Fruit fly (Drosophila melanogaster) S2 (cell line): ENCODE results near the gene CG46525.

Experiments used
- CG8478 ChIP-seq: fragments of >200 bp; optimal IDR thresholded peaks from 2 replicates; lab custom pipeline; 2018
- CTCF ChIP-seq, 2 experiments: fragments of >200 bp; optimal IDR thresholded peaks; 2 replicates each; lab custom pipeline; 2018

The CG46525 gene

DNA sequence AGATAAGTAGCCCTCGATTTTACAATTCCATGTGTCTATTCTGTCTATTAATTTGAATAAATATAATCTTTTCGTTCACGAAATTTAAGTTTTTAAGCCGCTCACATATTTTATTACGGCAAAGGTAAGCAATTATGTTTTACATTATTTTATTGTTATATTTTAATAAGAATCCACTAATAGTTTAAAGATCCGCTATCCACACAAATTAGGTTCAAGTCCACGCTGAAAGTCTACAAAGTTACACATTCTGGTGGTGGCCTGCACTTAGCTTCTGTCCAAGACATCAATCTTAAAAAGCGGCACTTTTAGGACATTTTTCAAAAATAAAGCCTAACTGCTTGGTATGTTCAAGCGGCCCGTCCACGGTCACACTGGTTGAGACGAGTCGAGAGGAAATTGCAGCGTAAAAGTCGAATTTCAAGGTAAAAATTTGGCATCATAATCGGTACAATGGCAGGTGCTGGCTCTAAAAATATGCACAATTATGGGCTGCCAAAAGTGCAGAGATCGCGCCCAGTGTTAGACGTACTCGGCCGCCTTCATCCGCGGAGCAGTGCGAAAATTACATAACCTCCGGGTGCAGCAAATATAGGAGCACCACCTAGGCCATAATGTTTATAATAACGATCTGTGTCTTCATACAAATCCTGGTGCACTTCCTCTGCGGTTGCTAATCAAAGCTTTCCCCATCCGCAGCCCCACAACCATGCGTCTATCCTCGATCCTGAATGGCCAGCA lies at the start of gene CG46525, which contains the start of gene UQCR-Q:
Gene CG46525, plus strand, starts transcription at position 510 of the 741 bp plus-strand sequence.
Gene UQCR-Q, plus strand, starts transcription at position 51 of the 741 bp plus-strand sequence.
- TF ChIP-seq CTCF (optimal IDR thresholded peaks at IDR 0.05; lab: Kevin White, UChicago) (peak; percentile 61 to 71), CG8478 (lab: Kevin White, UChicago) (no peak)

DNA sequence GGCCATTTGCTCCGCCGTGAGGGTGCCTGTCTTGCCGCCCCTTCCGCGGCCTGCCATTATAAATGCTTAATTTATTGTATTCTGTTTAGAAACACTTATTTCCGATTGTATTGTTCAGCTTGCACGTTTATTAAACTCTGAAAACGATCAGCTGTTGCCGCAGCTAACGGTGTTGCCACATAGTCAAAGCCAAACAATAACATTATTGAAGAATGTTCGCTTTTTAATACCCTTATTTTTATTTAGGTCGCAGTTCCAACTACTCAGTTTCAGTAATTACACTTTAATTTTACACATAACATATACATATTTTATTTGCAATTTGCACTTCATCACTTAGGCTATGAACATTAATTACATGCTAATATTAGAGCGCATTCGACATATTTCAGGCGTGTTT lies 48.0 kb upstream of the CG46525 start, which contains the start of gene Polr3G:
Gene Polr3G, minus strand, starts transcription at position 118 of the 400 bp plus-strand sequence.
- TF ChIP-seq CG8478 (lab: Kevin White, UChicago) = no peak
- TF ChIP-seq CTCF (optimal IDR thresholded peaks at IDR 0.05; lab: Kevin White, UChicago) = no peak

DNA sequence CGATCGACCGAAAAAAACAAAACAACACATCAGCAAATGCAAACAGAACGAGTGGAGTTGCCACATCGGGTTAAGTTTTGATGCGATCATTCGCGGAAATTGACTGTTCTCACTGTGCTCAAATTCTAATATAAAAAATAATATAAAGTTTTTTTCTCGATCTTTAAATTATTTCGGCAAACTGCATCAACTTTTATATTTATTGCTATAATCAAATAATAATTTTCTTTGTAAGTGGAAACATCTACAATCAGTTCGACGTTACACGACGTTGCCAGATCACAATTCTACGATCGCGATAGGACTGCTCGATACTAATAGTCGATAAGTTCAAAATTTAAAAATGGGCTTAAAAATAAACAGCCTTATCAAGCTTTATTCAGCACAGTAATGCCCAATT lies 46.2 kb upstream of the CG46525 start, which contains the start of gene Gorab:
Gene Gorab, minus strand, starts transcription at position 58 of the 400 bp plus-strand sequence.
- TF ChIP-seq CTCF (optimal IDR thresholded peaks at IDR 0.05; lab: Kevin White, UChicago) = no peak
- TF ChIP-seq CG8478 (lab: Kevin White, UChicago) = no peak

DNA sequence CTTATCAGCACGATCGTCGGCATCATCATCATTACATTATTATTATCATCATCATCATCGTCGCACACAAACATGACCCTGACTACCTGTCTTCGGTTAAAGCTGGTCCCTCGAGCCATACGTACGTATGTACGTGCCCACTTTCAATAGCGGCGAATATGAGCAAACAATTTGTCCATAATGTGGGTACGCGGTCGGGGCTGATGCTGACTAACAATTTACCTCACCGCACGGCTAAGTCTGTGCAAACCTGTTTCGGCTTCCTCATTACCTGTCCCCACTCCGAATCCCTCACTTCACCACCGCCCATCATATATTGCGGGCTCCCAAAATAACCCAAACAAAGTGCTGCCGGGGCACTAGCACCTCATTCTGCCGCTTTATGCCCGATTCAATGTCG lies 44.6 kb upstream of the CG46525 start:
- TF ChIP-seq CTCF (optimal IDR thresholded peaks at IDR 0.05; lab: Kevin White, UChicago) = no peak
- TF ChIP-seq CG8478 (lab: Kevin White, UChicago) = no peak

DNA sequence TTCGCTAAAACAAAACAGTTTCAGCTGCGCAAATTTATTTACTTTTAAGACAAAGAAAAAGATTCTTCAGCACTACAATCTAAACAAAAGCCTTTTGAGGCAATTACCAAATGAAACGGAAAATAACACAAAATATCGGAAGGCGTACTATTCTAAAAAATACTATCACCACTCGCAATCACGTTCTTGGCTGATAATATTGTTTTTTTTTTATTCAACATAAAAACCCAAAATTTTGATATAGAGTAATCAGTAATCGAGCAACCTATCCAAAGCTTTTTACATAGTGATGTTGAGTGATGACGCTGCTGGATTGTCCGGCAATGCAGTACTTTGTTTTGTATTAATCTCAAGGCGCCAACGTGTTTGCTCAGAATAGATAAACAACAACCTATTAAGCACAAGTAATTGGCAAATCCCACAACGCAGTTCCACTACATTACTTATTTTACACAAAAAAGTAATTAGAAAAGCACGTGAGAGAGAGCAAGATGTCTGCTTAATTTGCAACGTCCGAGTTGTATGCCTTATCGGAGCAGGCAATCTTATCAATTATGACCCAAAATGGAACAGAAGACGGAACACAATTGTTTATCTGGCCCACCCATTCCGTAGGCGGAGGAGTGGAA lies 43.9 kb upstream of the CG46525 start:
- no peak for TF ChIP-seq CTCF (optimal IDR thresholded peaks at IDR 0.05; lab: Kevin White, UChicago)
- TF ChIP-seq CG8478 (lab: Kevin White, UChicago) = no peak

DNA sequence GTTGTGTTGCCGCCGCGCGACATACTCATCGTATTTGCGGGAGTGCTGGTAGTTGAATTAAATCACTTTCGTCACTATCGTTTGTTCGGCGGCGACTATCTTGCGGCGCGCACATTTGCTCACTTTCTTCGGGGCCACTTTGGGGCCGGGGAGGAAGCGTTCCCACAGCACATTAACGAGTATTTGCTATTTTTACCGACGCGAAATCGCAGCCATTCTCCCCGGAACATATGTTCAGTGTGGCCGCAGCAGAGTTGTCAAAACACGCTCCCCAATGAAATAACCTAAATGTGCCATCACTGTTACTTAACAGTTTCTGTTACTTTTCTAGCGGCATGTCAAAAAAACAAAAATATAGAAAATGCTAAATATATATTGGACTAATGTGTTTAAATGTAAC lies 42.1 kb upstream of the CG46525 start, which contains the start of gene frc:
Gene frc, minus strand, starts transcription at position 244 of the 400 bp plus-strand sequence.
- TF ChIP-seq CTCF (optimal IDR thresholded peaks at IDR 0.05; lab: Kevin White, UChicago) (no peak), CG8478 (lab: Kevin White, UChicago) (no peak)

DNA sequence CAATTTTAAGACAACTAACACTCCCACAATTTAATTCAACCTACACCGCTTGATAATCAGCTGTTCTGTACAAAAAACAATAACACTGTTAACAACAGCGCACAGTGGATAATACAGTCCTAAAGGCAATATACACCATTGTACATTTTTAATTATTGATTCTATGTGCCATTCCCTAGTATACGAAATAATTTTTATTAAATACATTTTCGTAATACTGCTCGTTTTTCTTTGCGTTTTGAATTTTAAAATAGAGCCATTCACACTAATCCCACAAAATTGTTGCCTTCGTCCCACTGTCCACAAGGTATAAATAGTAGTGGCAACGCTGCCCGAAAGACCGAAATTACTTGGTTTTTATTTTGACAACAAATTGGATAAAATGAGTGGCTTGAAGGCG lies 41.5 kb upstream of the CG46525 start, which contains the start of the genes Coq4 and CG32176:
Gene Coq4, minus strand, starts transcription at position 67 of the 400 bp plus-strand sequence.
Gene CG32176, plus strand, starts transcription at position 314 of the 400 bp plus-strand sequence.
- TF ChIP-seq CTCF (optimal IDR thresholded peaks at IDR 0.05; lab: Kevin White, UChicago) (no peak), CG8478 (lab: Kevin White, UChicago) (no peak)

DNA sequence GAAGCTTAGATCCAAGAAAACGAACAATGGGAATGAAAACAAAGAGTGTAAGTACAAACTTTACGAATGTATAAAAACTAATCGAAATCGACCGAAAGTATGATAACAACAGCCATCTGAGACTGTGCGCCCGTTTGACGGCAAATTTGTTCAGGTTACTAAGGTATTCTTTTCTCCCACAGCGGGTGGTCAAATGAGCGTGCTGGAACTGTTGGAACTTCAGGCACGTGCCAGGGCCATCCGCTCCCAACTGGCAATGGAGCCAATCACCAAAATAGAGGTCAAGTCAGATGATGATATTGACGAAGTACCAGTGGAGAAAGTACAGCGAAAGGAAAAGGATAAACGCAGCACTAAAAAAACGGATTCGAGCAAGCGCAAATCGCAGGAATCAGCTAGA lies 38.7 kb upstream of the CG46525 start, which contains the start of gene CG12229:
Gene CG12229, minus strand, starts transcription at position 101 of the 400 bp plus-strand sequence.
- TF ChIP-seq CTCF (optimal IDR thresholded peaks at IDR 0.05; lab: Kevin White, UChicago) = no peak
- TF ChIP-seq CG8478 (lab: Kevin White, UChicago) = no peak

DNA sequence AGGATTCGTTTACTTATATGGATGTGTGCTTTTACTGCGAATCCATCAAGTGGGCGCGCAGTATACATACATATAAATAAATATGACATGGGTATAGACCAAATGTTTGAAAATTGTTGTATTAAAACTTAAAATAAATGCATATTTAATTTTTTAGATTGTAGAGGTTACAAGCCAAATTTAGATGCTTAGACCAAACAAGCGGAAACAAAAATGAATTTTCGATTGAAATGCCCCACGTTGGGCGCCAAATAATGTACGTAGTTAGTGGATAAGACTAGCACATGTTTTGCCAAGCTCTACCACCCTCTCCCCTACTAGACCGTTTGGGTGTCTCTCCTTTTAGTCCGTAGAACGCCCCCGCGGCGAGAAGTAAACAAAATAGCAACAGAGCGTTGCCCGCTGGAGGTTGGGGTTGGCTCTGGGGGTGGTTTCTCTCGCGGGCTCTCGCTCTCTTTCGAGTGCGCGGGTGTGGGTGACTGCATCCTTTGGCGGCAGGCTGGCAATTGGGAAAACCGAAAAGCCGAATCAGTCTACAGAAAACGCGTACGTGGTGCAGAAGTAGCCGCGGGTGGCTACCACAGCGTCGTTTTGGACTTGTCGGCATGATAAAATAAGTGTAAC lies 36.0 kb upstream of the CG46525 start, which contains the start of gene CG18265:
Gene CG18265, plus strand, starts transcription at position 530 of the 624 bp plus-strand sequence.
- TF ChIP-seq CG8478 (lab: Kevin White, UChicago) (no peak), CTCF (optimal IDR thresholded peaks at IDR 0.05; lab: Kevin White, UChicago) (no peak)

DNA sequence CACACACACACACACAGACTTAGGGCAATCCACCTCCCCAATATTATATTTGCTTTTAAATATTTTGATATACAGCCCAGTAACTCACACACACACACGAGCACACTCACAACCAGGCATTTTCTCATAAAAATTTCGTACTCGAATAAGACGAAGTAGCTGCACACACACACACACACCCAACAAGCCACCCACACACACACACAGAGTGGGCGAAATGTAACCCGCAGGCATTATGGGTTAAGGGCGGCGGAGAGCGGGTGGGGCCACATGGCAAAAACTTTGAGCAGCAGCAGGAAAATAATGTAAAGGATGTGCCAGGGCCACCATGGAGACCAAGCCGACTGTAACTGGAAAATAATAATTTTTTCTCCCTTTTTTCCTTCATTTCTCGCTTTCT lies 33.4 kb upstream of the CG46525 start:
- no peak for TF ChIP-seq CG8478 (lab: Kevin White, UChicago)
- no peak for TF ChIP-seq CTCF (optimal IDR thresholded peaks at IDR 0.05; lab: Kevin White, UChicago)

DNA sequence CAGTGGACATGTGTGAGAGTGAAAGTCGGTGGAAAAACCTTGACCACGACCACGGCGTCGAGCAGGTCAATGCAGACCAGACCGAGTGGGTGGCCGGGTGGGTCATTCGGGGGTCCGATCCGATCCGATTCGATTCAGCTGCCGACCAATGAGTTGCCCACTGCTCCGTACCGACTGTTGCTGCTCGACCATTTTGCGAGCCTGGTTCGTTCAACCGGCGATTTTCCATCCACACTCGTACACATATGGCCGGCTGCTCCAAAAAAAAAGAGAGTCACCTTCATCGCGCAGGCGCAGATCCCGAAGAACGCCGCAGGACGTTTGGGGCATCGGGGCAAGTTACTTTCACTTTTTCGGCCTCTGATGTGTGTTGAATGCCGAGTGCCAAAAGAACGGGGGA lies 30.5 kb upstream of the CG46525 start:
- no peak for TF ChIP-seq CG8478 (lab: Kevin White, UChicago)
- no peak for TF ChIP-seq CTCF (optimal IDR thresholded peaks at IDR 0.05; lab: Kevin White, UChicago)

DNA sequence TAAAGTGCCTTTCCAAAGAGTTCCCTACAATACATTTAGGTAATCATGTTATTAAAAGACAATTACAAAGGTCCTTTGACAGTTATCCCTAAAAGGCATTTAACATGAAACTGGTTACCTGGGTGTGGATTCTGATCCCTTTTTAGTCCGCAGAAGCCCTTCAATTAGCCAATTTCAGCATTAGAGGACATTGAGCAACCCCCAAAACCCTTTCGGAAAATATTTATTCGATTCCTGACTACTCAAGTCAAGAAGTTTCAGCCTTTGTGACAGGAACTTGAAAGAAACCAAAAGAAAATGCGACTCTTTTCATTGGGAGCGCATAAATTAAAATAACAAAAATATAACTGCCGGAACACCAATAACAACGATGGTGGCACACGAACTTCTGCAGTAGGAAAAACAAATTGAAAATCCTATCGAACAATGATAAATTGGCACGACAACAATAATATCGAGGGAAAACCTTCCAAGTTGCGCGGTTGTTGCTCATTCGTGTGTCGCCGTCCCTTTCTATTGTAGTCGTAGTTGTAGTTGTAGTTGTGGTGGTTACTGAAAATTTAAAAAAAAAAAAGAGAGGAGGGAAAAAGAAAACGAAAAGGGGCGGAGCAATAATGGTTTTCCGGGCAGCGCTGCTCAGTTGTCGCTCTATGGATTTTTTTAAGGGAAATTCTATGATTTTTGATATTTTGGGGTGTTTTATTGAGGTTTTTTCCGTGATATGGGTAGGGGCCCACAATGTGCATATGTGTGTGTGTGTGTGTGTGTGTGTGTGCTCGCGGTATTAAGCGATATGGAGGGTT lies 29.2 kb upstream of the CG46525 start:
- TF ChIP-seq CG8478 (lab: Kevin White, UChicago) (no peak), CTCF (optimal IDR thresholded peaks at IDR 0.05; lab: Kevin White, UChicago) (no peak)

DNA sequence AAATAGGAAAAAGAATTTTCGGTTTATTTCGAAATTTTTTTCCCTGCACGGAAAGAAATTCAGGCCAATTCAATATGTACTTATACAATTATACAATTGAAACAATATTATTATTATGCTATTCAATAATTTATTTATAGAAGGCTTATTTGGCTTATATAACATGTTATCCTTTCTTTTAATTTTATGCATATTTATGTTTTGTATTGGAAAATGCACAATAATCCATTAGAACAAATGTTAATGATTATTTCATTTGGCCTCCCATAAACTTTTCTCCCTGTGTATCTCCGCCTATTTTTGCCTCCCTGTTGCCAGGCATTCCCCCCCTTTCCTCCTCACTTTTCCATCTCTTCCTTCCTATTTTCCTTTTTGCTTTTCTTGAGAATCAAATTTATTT lies 27.1 kb upstream of the CG46525 start:
- TF ChIP-seq CG8478 (lab: Kevin White, UChicago) (no peak), CTCF (optimal IDR thresholded peaks at IDR 0.05; lab: Kevin White, UChicago) (no peak)
